Fruit fly (Drosophila melanogaster): ENCODE results near the gene H2.0.

dm6 chr2L:5980862-5981432, 38.3 kb downstream of the H2.0 start, which contains the start of gene chic:
- TF ChIP-seq Pif1B (GFP tag; optimal IDR thresholded peaks at IDR 0.05) (no peak), CG9948 (tag; optimal IDR thresholded peaks at IDR 0.05) (no peak), Ets98B (GFP tag; IDR thresholded peaks at IDR 0.05) (no peak), Pif1A (GFP tag; optimal IDR thresholded peaks at IDR 0.05) (no peak), fd96Ca (GFP tag; IDR thresholded peaks at IDR 0.05) (no peak), D1 (tag; optimal IDR thresholded peaks at IDR 0.05) (no peak), rn (GFP tag; IDR thresholded peaks at IDR 0.05) (no peak), CG4496 (GFP tag; IDR thresholded peaks at IDR 0.05) (no peak), CG14655 (GFP tag; optimal IDR thresholded peaks at IDR 0.05) (no peak)
